Fruit fly (Drosophila melanogaster) whole organism, embryonic: ENCODE measurements around the gene CG8925.

Source experiments
- CG11093 ChIP-seq: fragments of 200-800 bp; sonication (Bioruptor generic); IDR thresholded peaks from 3 replicates; pipeline ENCODE4 v1.3.6; 2022; ENCODE audit warnings: missing biosample characterization, missing genetic modification characterization
- CG11696 ChIP-seq: fragments of 200-800 bp; sonication (Bioruptor generic); IDR thresholded peaks from 2 replicates; pipeline ENCODE4 v1.3.6; 2022; ENCODE audit warnings: missing biosample characterization, missing genetic modification characterization
- CG12769 ChIP-seq: fragments of 200-800 bp; sonication (Bioruptor generic); optimal IDR thresholded peaks from 2 replicates; lab custom pipeline; 2019; ENCODE audit warnings: missing biosample characterization, mild to moderate bottlenecking, missing genetic modification characterization, moderate library complexity
- CG12942 ChIP-seq: fragments of 200-800 bp; sonication (Bioruptor generic); optimal IDR thresholded peaks from 3 replicates; lab custom pipeline; 2016; ENCODE audit warnings: missing biosample characterization, missing genetic modification characterization
- CG13775 ChIP-seq: fragments of 200-800 bp; sonication (Bioruptor generic); optimal IDR thresholded peaks from 3 replicates; lab custom pipeline; 2017; ENCODE audit warnings: missing biosample characterization, mild to moderate bottlenecking, missing genetic modification characterization
- CG1832 ChIP-seq: fragments of 200-800 bp; sonication (Bioruptor generic); optimal IDR thresholded peaks from 2 replicates; lab custom pipeline; 2017; ENCODE audit warnings: missing biosample characterization, mild to moderate bottlenecking, missing genetic modification characterization, inconsistent platforms
- CG2889 ChIP-seq: fragments of 200-800 bp; sonication (Bioruptor generic); IDR thresholded peaks from 3 replicates; pipeline ENCODE4 v1.3.6; 2022; ENCODE audit warnings: missing biosample characterization, missing genetic modification characterization
- CG30431 ChIP-seq: fragments of 200-800 bp; sonication (Bioruptor generic); optimal IDR thresholded peaks from 2 replicates; lab custom pipeline; 2017; ENCODE audit warnings: missing biosample characterization, missing genetic modification characterization
- CG3726 ChIP-seq: fragments of 200-800 bp; sonication (Bioruptor generic); IDR thresholded peaks from 3 replicates; pipeline ENCODE4, ENCODE4 v1.3.6; 2022; ENCODE audit warnings: missing biosample characterization, missing genetic modification characterization
- CG6272 ChIP-seq: fragments of 200-800 bp; sonication (Bioruptor generic); IDR thresholded peaks from 2 replicates; pipeline ENCODE4 v1.3.6; 2022; ENCODE audit warnings: missing biosample characterization, missing genetic modification characterization
- Chrac-16 ChIP-seq: fragments of 200-800 bp; sonication (Bioruptor generic); optimal IDR thresholded peaks from 3 replicates; lab custom pipeline; 2016; ENCODE audit warnings: missing biosample characterization, missing genetic modification characterization
- Hr78 ChIP-seq, 2 experiments: fragments of 200-800 bp in 1 of 2; fragments of >200 bp in 1 of 2; sonication (Bioruptor generic) in 1 of 2; optimal IDR thresholded peaks; 2 replicates each; lab custom pipeline; 2017 to 2019; ENCODE audit warnings: missing biosample characterization in 2 of 2, missing genetic modification characterization in 2 of 2, mild to moderate bottlenecking in 1 of 2, moderate library complexity in 1 of 2
- NFAT ChIP-seq: fragments of 200-800 bp; sonication (Bioruptor generic); IDR thresholded peaks from 2 replicates; pipeline ENCODE4 v1.3.6; 2022; ENCODE audit warnings: missing biosample characterization, missing genetic modification characterization
- btn ChIP-seq: fragments of 200-800 bp; sonication (Bioruptor generic); optimal IDR thresholded peaks from 2 replicates; lab custom pipeline; 2016; ENCODE audit warnings: missing biosample characterization, missing genetic modification characterization
- cas ChIP-seq: fragments of 200-800 bp; sonication (Bioruptor generic); IDR thresholded peaks from 2 replicates; pipeline ENCODE4 v1.3.6; 2022; ENCODE audit warnings: missing biosample characterization, missing genetic modification characterization
- cg ChIP-seq: fragments of 200-800 bp; sonication (Bioruptor generic); optimal IDR thresholded peaks from 3 replicates; lab custom pipeline; 2019; ENCODE audit warnings: missing biosample characterization, mild to moderate bottlenecking, missing genetic modification characterization, moderate library complexity
- chinmo ChIP-seq: fragments of 200-800 bp; sonication (Bioruptor generic); IDR thresholded peaks from 4 replicates; pipeline ENCODE4 v1.3.6; 2022; ENCODE audit warnings: missing biosample characterization, missing genetic modification characterization; ENCODE audit not compliant: partially characterized antibody
- dmrt11E ChIP-seq: fragments of 200-800 bp; sonication (Bioruptor generic); optimal IDR thresholded peaks from 3 replicates; lab custom pipeline; 2018; ENCODE audit warnings: missing biosample characterization, mild to moderate bottlenecking, missing genetic modification characterization, moderate library complexity
- dysf ChIP-seq: fragments of 200-800 bp; sonication (Bioruptor generic); IDR thresholded peaks from 3 replicates; pipeline ENCODE4 v1.3.6; 2022; ENCODE audit warnings: missing biosample characterization, missing genetic modification characterization
- exex ChIP-seq: fragments of 200-800 bp; sonication (Bioruptor generic); optimal IDR thresholded peaks from 4 replicates; lab custom pipeline; 2018; ENCODE audit warnings: missing biosample characterization, mild to moderate bottlenecking, missing genetic modification characterization, moderate library complexity
- fd96Cb ChIP-seq: fragments of 200-800 bp; sonication (Bioruptor generic); optimal IDR thresholded peaks from 2 replicates; lab custom pipeline; 2018; ENCODE audit warnings: missing biosample characterization, mild to moderate bottlenecking, missing genetic modification characterization, moderate library complexity
- gce ChIP-seq: fragments of 200-800 bp; sonication (Bioruptor generic); IDR thresholded peaks from 3 replicates; pipeline ENCODE4 v1.3.6; 2022; ENCODE audit warnings: missing biosample characterization, missing genetic modification characterization
- lola ChIP-seq, 3 experiments: fragments of >200 bp in 2 of 3; fragments of 200-800 bp in 1 of 3; sonication (Bioruptor generic) in 1 of 3; optimal IDR thresholded peaks; 2 replicates each; lab custom pipeline; 2017 to 2019; ENCODE audit warnings: missing biosample characterization in 3 of 3, missing genetic modification characterization in 3 of 3, mild to moderate bottlenecking in 1 of 3, moderate library complexity in 1 of 3
- nom ChIP-seq: fragments of 200-800 bp; sonication (Bioruptor generic); optimal IDR thresholded peaks from 2 replicates; lab custom pipeline; 2017; ENCODE audit warnings: missing biosample characterization, missing genetic modification characterization, mild to moderate bottlenecking, moderate library complexity, missing genetic modification reagents
- sens ChIP-seq: fragments of 200-800 bp; sonication (Bioruptor generic); peaks from one replicate; lab custom pipeline; 2016; ENCODE audit warnings: missing biosample characterization, missing genetic modification characterization
- sr ChIP-seq: fragments of 200-800 bp; sonication (Bioruptor generic); IDR thresholded peaks from 3 replicates; pipeline ENCODE4 v1.3.6; 2022; ENCODE audit warnings: missing biosample characterization, missing genetic modification characterization
- tll ChIP-seq, 2 experiments: fragments of 200-800 bp in 1 of 2; fragments of >200 bp in 1 of 2; sonication (Bioruptor generic) in 1 of 2; optimal IDR thresholded peaks; 2 replicates each; lab custom pipeline; 2017 to 2019; ENCODE audit warnings: missing biosample characterization in 2 of 2, missing genetic modification characterization in 2 of 2, mild to moderate bottlenecking in 1 of 2, moderate library complexity in 1 of 2
- tna ChIP-seq: fragments of 200-800 bp; sonication (Bioruptor generic); IDR thresholded peaks from 2 replicates; pipeline ENCODE4 v1.3.6; 2022; ENCODE audit warnings: missing biosample characterization, missing genetic modification characterization; ENCODE audit not compliant: partially characterized antibody

Gene CG8925

dm6 chr3R:16228719-16229704 is 57.2 kb downstream of the CG8925 start (continued):
- TF ChIP-seq lola (GFP tag; optimal IDR thresholded peaks at IDR 0.05; lab: Kevin White, UChicago) (no peak), sens (GFP tag; lab: Kevin White, UChicago) (peak; percentile 72), tna (GFP tag; lab: Robert Waterston, UW) (no peak), CG13775 (no peak), fd96Cb (tag; lab: Kevin White, UChicago) (no peak), cas (GFP tag; lab: Robert Waterston, UW) (no peak), Hr78 (GFP tag; optimal IDR thresholded peaks at IDR 0.05; lab: Kevin White, UChicago) (peak in 1 of 2 experiments; percentile 28), nom (GFP tag; lab: Kevin White, UChicago) (peak; percentile 76), cg (GFP tag; lab: Kevin White, UChicago) (peak; percentile 60), tll (GFP tag; optimal IDR thresholded peaks at IDR 0.05; lab: Kevin White, UChicago) (peak in 1 of 2 experiments; percentile 7), CG2889 (GFP tag; lab: Robert Waterston, UW) (no peak), sr (no peak), CG3726 (GFP tag; lab: Robert Waterston, UW) (no peak), dmrt11E (tag; lab: Kevin White, UChicago) (no peak), CG1832 (peak; percentile 29), dysf (no peak), CG6272 (GFP tag; lab: Robert Waterston, UW) (no peak), CG11093 (GFP tag; lab: Robert Waterston, UW) (no peak), CG11696 (GFP tag; lab: Robert Waterston, UW) (no peak), CG12769 (tag; lab: Kevin White, UChicago) (peak; percentile 23), CG12942 (GFP tag; lab: Kevin White, UChicago) (no peak), gce (no peak), CG30431 (GFP tag; lab: Kevin White, UChicago) (no peak), NFAT (GFP tag; lab: Robert Waterston, UW) (no peak), Chrac-16 (no peak), btn (no peak), exex (tag; lab: Kevin White, UChicago) (peak; percentile 12), chinmo (GFP tag; lab: Robert Waterston, UW) (no peak)
